Worm (Caenorhabditis elegans) whole organism, young adult: ENCODE results near the gene F38B6.4.
A peak's percentile ranks its signal among the peaks of the same experiment; 100 is the strongest.

ENCODE experiments used
- B0035.1 ChIP-seq: sonication (generic microtip); optimal IDR thresholded peaks from 2 replicates; lab custom pipeline; 2016; ENCODE audit warnings: missing genetic modification characterization, mild to moderate bottlenecking, missing compliant biosample characterization, missing genotype, missing genetic modification reagents
- B0261.1 ChIP-seq: sonication (generic microtip); optimal IDR thresholded peaks from 2 replicates; lab custom pipeline; 2016; ENCODE audit warnings: mild to moderate bottlenecking, missing genetic modification characterization, moderate library complexity, missing compliant biosample characterization
- F23B12.7 ChIP-seq: sonication (generic microtip); optimal IDR thresholded peaks from 2 replicates; lab custom pipeline; 2017; ENCODE audit warnings: missing genetic modification characterization, mild to moderate bottlenecking, missing compliant biosample characterization, antibody characterized with exemption, moderate library complexity; ENCODE audit not compliant: insufficient read depth
- F39B2.1 ChIP-seq: fragments of 200-800 bp; sonication (Bioruptor generic); IDR thresholded peaks from 2 replicates; pipeline ENCODE4 v1.3.6; 2022; ENCODE audit warnings: missing genetic modification reagents, missing genetic modification characterization, missing compliant biosample characterization
- F52B5.7 ChIP-seq: sonication (generic microtip); optimal IDR thresholded peaks from 2 replicates; lab custom pipeline; 2016; ENCODE audit warnings: mild to moderate bottlenecking, missing genetic modification characterization, missing compliant biosample characterization
- F57C9.4 ChIP-seq: sonication (generic microtip); optimal IDR thresholded peaks from 2 replicates; lab custom pipeline; 2017; ENCODE audit warnings: mild to moderate bottlenecking, missing genetic modification characterization, missing compliant biosample characterization
- K11D2.4 ChIP-seq: fragments of 200-800 bp; sonication (Bioruptor generic); IDR thresholded peaks from 2 replicates; pipeline ENCODE4 v1.3.6; 2022; ENCODE audit warnings: missing genetic modification reagents, missing genetic modification characterization, missing compliant biosample characterization
- K12H6.12 ChIP-seq: fragments of 200-800 bp; sonication (Bioruptor generic); optimal IDR thresholded peaks from 2 replicates; lab custom pipeline; 2018; ENCODE audit warnings: mild to moderate bottlenecking, missing genetic modification characterization, missing compliant biosample characterization
- T07F8.4 ChIP-seq: sonication (generic microtip); optimal IDR thresholded peaks from 2 replicates; lab custom pipeline; 2016; ENCODE audit warnings: mild to moderate bottlenecking, missing genetic modification characterization, moderate library complexity, missing compliant biosample characterization
- Y53F4B.3 ChIP-seq: fragments of 200-800 bp; sonication (Bioruptor generic); IDR thresholded peaks from 2 replicates; pipeline ENCODE4 v1.3.6; 2022; ENCODE audit warnings: missing genetic modification reagents, missing genetic modification characterization, missing compliant biosample characterization
- Y95B8A.8 ChIP-seq: fragments of 200-800 bp; sonication (Bioruptor generic); IDR thresholded peaks from 2 replicates; pipeline ENCODE4 v1.3.6; 2022; ENCODE audit warnings: missing genetic modification reagents, missing genetic modification characterization, missing compliant biosample characterization
- atf-7 ChIP-seq: sonication (generic microtip); optimal IDR thresholded peaks from 2 replicates; lab custom pipeline; 2017; ENCODE audit warnings: mild to moderate bottlenecking, missing genetic modification characterization, missing compliant biosample characterization
- attf-5 ChIP-seq: fragments of 200-800 bp; sonication (Bioruptor generic); optimal IDR thresholded peaks from 2 replicates; lab custom pipeline; 2018; ENCODE audit warnings: mild to moderate bottlenecking, missing genetic modification characterization, missing compliant biosample characterization
- bed-1 ChIP-seq: fragments of 200-800 bp; sonication (Bioruptor generic); IDR thresholded peaks from 2 replicates; pipeline ENCODE4 v1.3.6; 2022; ENCODE audit warnings: missing genetic modification reagents, missing genetic modification characterization, missing compliant biosample characterization
- ccch-3 ChIP-seq: fragments of 200-800 bp; sonication (Bioruptor generic); optimal IDR thresholded peaks from 2 replicates; lab custom pipeline; 2018; ENCODE audit warnings: mild to moderate bottlenecking, missing genetic modification characterization, missing compliant biosample characterization
- chd-7 ChIP-seq: sonication (generic microtip); optimal IDR thresholded peaks from 2 replicates; lab custom pipeline; 2016; ENCODE audit warnings: mild to moderate bottlenecking, missing genetic modification characterization, moderate library complexity, missing compliant biosample characterization
- die-1 ChIP-seq: sonication (generic microtip); optimal IDR thresholded peaks from 2 replicates; lab custom pipeline; 2016; ENCODE audit warnings: missing genotype, mild to moderate bottlenecking, missing genetic modification characterization, missing compliant biosample characterization
- dox-1 ChIP-seq: fragments of 200-800 bp; sonication (Bioruptor generic); IDR thresholded peaks from 2 replicates; pipeline ENCODE4 v1.3.6; 2022; ENCODE audit warnings: missing genetic modification reagents, missing genetic modification characterization, missing compliant biosample characterization
- egl-18 ChIP-seq: fragments of 200-800 bp; sonication (Bioruptor generic); IDR thresholded peaks from 2 replicates; pipeline ENCODE4 v1.3.6; 2022; ENCODE audit warnings: missing genetic modification reagents, missing genetic modification characterization, missing compliant biosample characterization
- egl-44 ChIP-seq: fragments of 200-800 bp; sonication (Bioruptor generic); IDR thresholded peaks from 2 replicates; pipeline ENCODE4 v1.3.6; 2022; ENCODE audit warnings: missing genetic modification reagents, missing genetic modification characterization, missing compliant biosample characterization
- egrh-3 ChIP-seq: fragments of 200-800 bp; sonication (Bioruptor generic); IDR thresholded peaks from 2 replicates; pipeline ENCODE4 v1.3.6; 2022; ENCODE audit warnings: missing genetic modification reagents, missing genetic modification characterization, missing compliant biosample characterization
- gei-17 ChIP-seq: fragments of 200-800 bp; sonication (Bioruptor generic); optimal IDR thresholded peaks from 2 replicates; lab custom pipeline; 2018; ENCODE audit warnings: mild to moderate bottlenecking, missing genetic modification characterization, missing compliant biosample characterization
- hlh-12 ChIP-seq: sonication (generic microtip); optimal IDR thresholded peaks from 2 replicates; lab custom pipeline; 2016; ENCODE audit warnings: missing genetic modification characterization, missing compliant biosample characterization
- hsf-1 ChIP-seq: fragments of 200-800 bp; sonication (Bioruptor generic); IDR thresholded peaks from 2 replicates; pipeline ENCODE4 v1.3.6; 2022; ENCODE audit warnings: missing genetic modification reagents, missing genetic modification characterization, missing compliant biosample characterization
- lin-26 ChIP-seq: fragments of 200-800 bp; sonication (Bioruptor generic); IDR thresholded peaks from 2 replicates; pipeline ENCODE4 v1.3.6; 2022; ENCODE audit warnings: missing genetic modification reagents, missing genetic modification characterization, missing compliant biosample characterization
- lsl-1 ChIP-seq: fragments of 200-800 bp; sonication (Bioruptor generic); optimal IDR thresholded peaks from 2 replicates; lab custom pipeline; 2018; ENCODE audit warnings: mild to moderate bottlenecking, missing genetic modification characterization, moderate library complexity, missing compliant biosample characterization
- mcd-1 ChIP-seq: fragments of 200-800 bp; sonication (Bioruptor generic); IDR thresholded peaks from 2 replicates; pipeline ENCODE4 v1.3.6; 2022; ENCODE audit warnings: missing genetic modification reagents, missing genetic modification characterization, missing compliant biosample characterization
- nfya-2 ChIP-seq: fragments of 200-800 bp; sonication (Bioruptor generic); IDR thresholded peaks from 2 replicates; pipeline ENCODE4 v1.3.6; 2022; ENCODE audit warnings: missing genetic modification reagents, missing genetic modification characterization, missing compliant biosample characterization
- nhr-179 ChIP-seq: sonication (generic microtip); optimal IDR thresholded peaks from 2 replicates; lab custom pipeline; 2016; ENCODE audit warnings: mild to moderate bottlenecking, missing genetic modification characterization, missing compliant biosample characterization
- nhr-90 ChIP-seq: sonication (generic microtip); optimal IDR thresholded peaks from 2 replicates; lab custom pipeline; 2016; ENCODE audit warnings: missing genotype, mild to moderate bottlenecking, missing genetic modification characterization, missing compliant biosample characterization
- pbrm-1 ChIP-seq: fragments of 200-800 bp; sonication (Bioruptor generic); IDR thresholded peaks from 2 replicates; pipeline ENCODE4 v1.3.6; 2022; ENCODE audit warnings: missing genetic modification reagents, missing genetic modification characterization, missing compliant biosample characterization
- pha-4 ChIP-seq: fragments of 150-350 bp; sonication (generic microtip); optimal IDR thresholded peaks from 2 replicates; lab custom pipeline; 2014; ENCODE audit warnings: missing biosample characterization, missing genetic modification reagents, missing genetic modification characterization
- rcor-1 ChIP-seq: fragments of 200-800 bp; sonication (Bioruptor generic); IDR thresholded peaks from 2 replicates; pipeline ENCODE4 v1.3.6; 2022; ENCODE audit warnings: missing genetic modification reagents, missing genetic modification characterization, missing compliant biosample characterization
- repo-1 ChIP-seq: sonication (generic microtip); optimal IDR thresholded peaks from 2 replicates; lab custom pipeline; 2017; ENCODE audit warnings: mild to moderate bottlenecking, missing genetic modification characterization, missing compliant biosample characterization
- sea-2 ChIP-seq: fragments of 200-800 bp; sonication (Bioruptor generic); IDR thresholded peaks from 2 replicates; pipeline ENCODE4 v1.3.6; 2022; ENCODE audit warnings: missing genetic modification characterization, missing compliant biosample characterization
- snpc-4 ChIP-seq, 5 experiments: fragments of 150-350 bp in 1 of 5; sonication (generic microtip) in 4 of 5; optimal IDR thresholded peaks; 2 replicates each; lab custom pipeline; 2014 to 2018; ENCODE audit warnings: missing genetic modification characterization in 5 of 5, missing biosample characterization in 3 of 5, antibody characterized with exemption in 2 of 5, mild to moderate bottlenecking in 2 of 5, missing compliant biosample characterization in 2 of 5, missing genotype in 2 of 5, moderate library complexity in 2 of 5, missing genetic modification reagents in 1 of 5
- somi-1 ChIP-seq: fragments of 200-800 bp; sonication (Bioruptor generic); optimal IDR thresholded peaks from 2 replicates; lab custom pipeline; 2018; ENCODE audit warnings: mild to moderate bottlenecking, missing genetic modification characterization, missing compliant biosample characterization
- tbp1 ChIP-seq: fragments of 200-800 bp; sonication (Bioruptor generic); optimal IDR thresholded peaks from 2 replicates; lab custom pipeline; 2018; ENCODE audit warnings: mild to moderate bottlenecking, missing genetic modification characterization, missing compliant biosample characterization
- unc-62 ChIP-seq: fragments of 150-350 bp; optimal IDR thresholded peaks from 2 replicates; lab custom pipeline; 2014; ENCODE audit warnings: missing biosample characterization, missing genetic modification reagents, missing genetic modification characterization
- ztf-26 ChIP-seq: sonication (generic microtip); optimal IDR thresholded peaks from 2 replicates; lab custom pipeline; 2017; ENCODE audit warnings: missing genetic modification characterization, missing compliant biosample characterization
- ztf-6 ChIP-seq: fragments of 200-800 bp; sonication (Bioruptor generic); IDR thresholded peaks from 2 replicates; pipeline ENCODE4 v1.3.6; 2022; ENCODE audit warnings: missing genetic modification reagents, missing genetic modification characterization, missing compliant biosample characterization

Gene F38B6.4

ce11 chrX:6702249-6702648, 27.6 kb downstream of the F38B6.4 start, which contains the start of gene acr-2:
acr-2 (plus strand) TSS chrX:6702549.
- TF ChIP-seq nhr-179 (tag; lab: Kevin White, UChicago) (no peak), hsf-1 (GFP tag; lab: Robert Waterston, UW) (0 out of 2 replicates have a peak, but pooled peaks have one; percentile 33), pbrm-1 (GFP tag; lab: Robert Waterston, UW) (no peak), egl-18 (GFP tag; lab: Robert Waterston, UW) (no peak), K11D2.4 (0 out of 2 replicates have a peak, but pooled peaks have one; percentile 20), egl-44 (no peak), lin-26 (GFP tag; lab: Robert Waterston, UW) (no peak), sea-2 (GFP tag; lab: Robert Waterston, UW) (0 out of 2 replicates have a peak, but pooled peaks have one; percentile 30), unc-62 (no peak)
- TF ChIP-seq, all 124 proteins: peak for 3

ce11 chrX:6705156-6705555, 30.5 kb downstream of the F38B6.4 start:
- TF ChIP-seq gei-17 (GFP tag; lab: Kevin White, UChicago), result no peak
- TF ChIP-seq ccch-3 (GFP tag; lab: Kevin White, UChicago), result no peak
- TF ChIP-seq atf-7 (tag; lab: Kevin White, UChicago), result no peak

- TF ChIP-seq F39B2.1, result no peak
- no peak for TF ChIP-seq hlh-12 (tag; lab: Kevin White, UChicago)
- no peak for TF ChIP-seq B0261.1 (tag; lab: Kevin White, UChicago)
Measured at ce11 chrX:6709238-6709637, 34.6 kb downstream of the F38B6.4 start, which contains the start of gene acr-3. acr-3 (plus strand) TSS chrX:6709538.

- TF ChIP-seq egrh-3 (GFP tag; lab: Robert Waterston, UW), result no peak
- TF ChIP-seq ztf-6, result no peak
- TF ChIP-seq mcd-1 (GFP tag; lab: Robert Waterston, UW), result no peak
- no peak for TF ChIP-seq F23B12.7 (tag; lab: Kevin White, UChicago)
- TF ChIP-seq bed-1 (GFP tag; lab: Robert Waterston, UW), result no peak
- TF ChIP-seq snpc-4 (GFP tag; optimal IDR thresholded peaks at IDR 0.05; lab: Kevin White, UChicago), result no peak
- no peak for TF ChIP-seq snpc-4 (tag; optimal IDR thresholded peaks at IDR 0.05; lab: Kevin White, UChicago)
- TF ChIP-seq F57C9.4, result no peak
- TF ChIP-seq Y95B8A.8 (GFP tag; lab: Robert Waterston, UW), result no peak
- TF ChIP-seq die-1 (tag; lab: Kevin White, UChicago), result no peak
- no peak for TF ChIP-seq attf-5 (GFP tag; lab: Kevin White, UChicago)
- TF ChIP-seq egl-18 (GFP tag; lab: Robert Waterston, UW), result no peak
- TF ChIP-seq T07F8.4 (tag; lab: Kevin White, UChicago), result no peak
- TF ChIP-seq K12H6.12 (tag; lab: Kevin White, UChicago), result no peak
- TF ChIP-seq nhr-90 (tag; lab: Kevin White, UChicago), result no peak
- TF ChIP-seq Y53F4B.3 (GFP tag; lab: Robert Waterston, UW), result no peak
Measured at ce11 chrX:6713277-6713676, 38.6 kb downstream of the F38B6.4 start, which contains the start of gene nas-11. nas-11 (plus strand) TSS chrX:6713577.

ce11 chrX:6718595-6718994, 43.9 kb downstream of the F38B6.4 start, which contains the start of gene smf-2:
smf-2 (minus strand) TSS chrX:6718695.
- TF ChIP-seq lsl-1, result no peak
- TF ChIP-seq rcor-1 (GFP tag; lab: Robert Waterston, UW), result no peak
- no peak for TF ChIP-seq pha-4
- no peak for TF ChIP-seq Y95B8A.8 (GFP tag; lab: Robert Waterston, UW)
- no peak for TF ChIP-seq chd-7 (tag; lab: Kevin White, UChicago)
- TF ChIP-seq F23B12.7 (tag; lab: Kevin White, UChicago), result no peak
- no peak for TF ChIP-seq nfya-2 (GFP tag; lab: Robert Waterston, UW)
- no peak for TF ChIP-seq somi-1
- TF ChIP-seq dox-1 (GFP tag; lab: Robert Waterston, UW), result no peak
- TF ChIP-seq F52B5.7 (tag; lab: Kevin White, UChicago), result no peak
- TF ChIP-seq repo-1 (tag; lab: Kevin White, UChicago), result no peak
- TF ChIP-seq B0035.1 (tag; lab: Kevin White, UChicago), result no peak
- TF ChIP-seq ztf-26 (tag; lab: Kevin White, UChicago), result no peak
- TF ChIP-seq tbp1 (GFP tag; lab: Kevin White, UChicago), result no peak
- no peak for TF ChIP-seq hlh-12 (tag; lab: Kevin White, UChicago)
- no peak for TF ChIP-seq B0261.1 (tag; lab: Kevin White, UChicago)
- no peak for TF ChIP-seq egl-18 (GFP tag; lab: Robert Waterston, UW)
